Fruit fly (Drosophila melanogaster): ENCODE measurements around the gene Srx.
A peak's percentile ranks its signal among the peaks of the same experiment; 100 is the strongest.

Gene Srx

DNA sequence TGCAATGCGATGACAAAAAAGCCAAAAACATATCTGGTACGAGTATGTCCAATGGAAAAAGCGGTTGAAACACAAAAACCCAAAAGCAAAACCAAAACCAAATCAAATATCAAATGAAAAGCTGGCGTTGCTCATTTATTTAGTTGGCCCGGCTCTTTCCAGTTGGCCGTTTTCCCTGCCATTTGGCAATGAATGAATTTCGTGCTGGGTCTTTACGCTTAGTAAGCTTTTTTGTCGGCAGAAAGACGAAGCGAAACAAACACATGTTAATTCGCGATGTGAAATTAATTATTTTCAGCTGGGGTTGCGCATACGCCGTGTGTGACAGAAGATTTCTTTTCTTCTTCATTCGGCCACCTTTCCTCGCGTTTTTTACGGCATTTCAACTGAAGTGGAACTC is 22.0 kb upstream of the Srx start:
- TF ChIP-seq noc (tag; optimal IDR thresholded peaks at IDR 0.05) = no peak

DNA sequence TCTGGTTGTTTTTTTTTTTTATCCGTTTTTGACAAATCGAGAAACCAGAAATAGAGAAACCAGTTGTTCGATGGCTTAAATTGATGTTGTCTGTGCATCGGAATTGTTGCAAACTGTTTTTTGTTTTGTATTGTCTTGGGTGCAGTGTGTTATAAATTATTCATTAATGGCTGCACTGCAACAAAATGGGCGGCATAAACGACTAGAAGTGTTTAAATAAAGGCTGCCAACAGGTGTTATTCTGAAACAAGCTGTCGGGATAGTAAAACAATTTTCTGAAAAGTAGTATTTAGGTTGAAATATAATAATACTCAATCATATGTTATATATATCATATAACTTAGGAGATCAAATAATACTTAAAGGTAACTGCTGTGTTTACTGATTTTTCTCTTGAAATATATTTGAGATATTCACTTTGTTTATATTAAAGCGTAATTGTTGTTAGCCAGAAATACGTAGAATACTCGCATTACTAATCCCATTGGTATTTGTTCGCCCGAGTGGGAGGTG is 20.3 kb upstream of the Srx start:
- TF ChIP-seq noc (tag; optimal IDR thresholded peaks at IDR 0.05) = no peak

DNA sequence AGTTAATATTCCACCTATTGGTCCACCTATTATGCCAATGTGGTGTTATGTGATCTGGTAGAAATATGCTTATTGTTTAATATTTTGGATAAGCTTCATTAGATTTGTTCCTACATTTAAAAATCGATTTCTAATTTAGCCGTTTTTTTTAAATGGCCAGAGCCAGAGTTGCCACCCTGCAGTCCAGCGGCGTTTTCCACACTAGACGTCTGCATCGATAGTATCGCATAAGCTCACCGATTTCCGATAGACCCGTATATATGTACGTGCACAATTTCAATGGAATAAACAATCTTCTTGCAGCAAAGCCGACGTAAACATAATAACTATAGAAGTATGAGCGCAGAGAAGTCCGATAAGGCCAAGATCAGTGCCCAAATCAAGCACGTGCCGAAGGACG is 14.9 kb upstream of the Srx start, which contains the start of gene Taf9:
Gene Taf9 (plus strand): TSS at position 239 of the 400 bp plus-strand sequence.
- no peak for TF ChIP-seq noc (tag; optimal IDR thresholded peaks at IDR 0.05)

DNA sequence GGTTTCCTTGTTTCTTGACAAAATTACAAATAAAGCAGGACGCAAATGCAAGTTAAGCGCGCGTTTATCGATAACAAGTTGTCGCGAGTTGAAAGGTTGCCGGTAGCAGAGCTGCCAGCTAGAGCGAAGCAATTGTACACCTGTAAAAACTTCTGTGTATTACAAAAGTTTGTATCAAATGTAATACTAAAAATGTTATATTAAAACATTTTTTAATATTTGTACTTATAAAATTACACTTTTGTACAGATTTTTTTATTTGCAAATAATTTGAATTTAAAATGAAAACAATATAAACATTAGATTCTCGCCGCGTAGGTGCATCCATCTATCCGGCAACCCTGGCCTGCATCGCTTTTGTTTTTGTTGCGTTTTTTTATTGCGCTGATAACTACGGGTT is 12.2 kb upstream of the Srx start, which contains the start of the genes CG8142 and Ucp4A:
Gene CG8142 (minus strand): TSS at position 82 of the 400 bp plus-strand sequence.
Gene Ucp4A (plus strand): TSS at position 327 of the 400 bp plus-strand sequence.
- peak; percentile 81 for TF ChIP-seq noc (tag; optimal IDR thresholded peaks at IDR 0.05)

DNA sequence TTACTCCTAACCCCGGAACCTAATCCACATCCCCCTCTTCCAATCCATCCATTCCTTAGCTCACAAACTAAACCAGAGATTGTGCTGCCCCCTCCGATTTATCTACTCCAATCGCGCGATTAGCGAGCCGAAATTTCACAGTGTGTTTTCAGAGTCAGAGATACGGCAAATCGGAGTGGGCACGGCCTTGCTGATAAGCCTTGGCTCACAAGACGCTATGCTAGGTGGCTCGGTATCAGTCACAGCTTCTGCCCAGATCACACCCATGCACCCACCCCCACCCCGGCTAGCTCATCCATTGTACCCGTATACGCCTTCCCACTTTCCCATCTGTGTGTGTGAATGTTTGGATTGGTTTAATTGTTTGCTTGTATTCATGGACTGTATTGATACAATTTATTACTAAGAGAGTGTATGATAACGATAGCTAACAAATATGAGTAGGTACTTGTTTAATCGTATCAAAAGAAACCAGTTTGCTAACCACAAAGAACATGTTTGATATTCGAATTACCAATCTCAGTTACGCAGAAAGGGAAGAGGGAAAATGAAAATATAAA is 10.9 kb upstream of the Srx start:
- TF ChIP-seq noc (tag; optimal IDR thresholded peaks at IDR 0.05) = no peak

DNA sequence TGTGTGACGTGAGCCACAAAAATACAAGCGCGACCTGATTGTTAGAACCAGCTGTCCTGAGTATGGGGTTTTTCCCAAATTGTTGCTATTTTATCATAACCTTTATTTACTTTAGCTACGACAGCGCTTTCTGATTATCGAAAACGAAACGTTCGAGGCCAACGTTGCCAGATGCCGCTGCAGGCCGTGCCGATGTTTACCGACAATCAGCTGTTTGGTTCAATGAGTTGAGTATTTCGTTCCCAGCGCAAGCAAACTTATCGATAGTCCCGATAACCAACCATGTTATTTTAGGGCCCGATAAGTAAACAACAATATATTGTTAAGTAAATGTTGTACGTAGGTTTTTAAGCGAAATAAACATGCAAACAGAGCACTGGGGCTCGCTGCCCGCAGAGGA is 6.6 kb upstream of the Srx start, which contains the start of the genes CG15814 and Spt7:
Gene CG15814 (minus strand): TSS at position 164 of the 400 bp plus-strand sequence.
Gene Spt7 (plus strand): TSS at position 282 of the 400 bp plus-strand sequence.
- peak; percentile 45 for TF ChIP-seq noc (tag; optimal IDR thresholded peaks at IDR 0.05)

DNA sequence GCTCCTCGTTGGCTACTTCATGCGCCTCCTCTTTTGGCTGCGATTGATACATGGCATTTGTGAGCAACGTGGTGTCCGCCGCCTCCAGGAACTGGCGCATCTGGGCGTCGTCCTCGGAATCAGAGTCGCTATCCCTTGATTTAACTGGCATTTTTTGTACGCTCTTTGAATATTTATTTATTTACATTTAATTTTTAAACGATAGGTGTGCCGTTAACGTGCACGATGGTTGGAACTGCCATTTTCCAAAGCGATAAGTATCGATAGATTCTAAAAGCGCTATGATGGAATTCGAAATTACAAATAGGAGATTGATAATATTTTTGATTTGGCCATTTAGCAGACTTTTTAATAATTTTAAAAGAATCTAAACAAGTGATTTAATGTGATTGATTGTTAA is 4.3 kb upstream of the Srx start, which contains the start of gene CG32554:
Gene CG32554 (minus strand): TSS at position 229 of the 400 bp plus-strand sequence.
- no peak for TF ChIP-seq noc (tag; optimal IDR thresholded peaks at IDR 0.05)

DNA sequence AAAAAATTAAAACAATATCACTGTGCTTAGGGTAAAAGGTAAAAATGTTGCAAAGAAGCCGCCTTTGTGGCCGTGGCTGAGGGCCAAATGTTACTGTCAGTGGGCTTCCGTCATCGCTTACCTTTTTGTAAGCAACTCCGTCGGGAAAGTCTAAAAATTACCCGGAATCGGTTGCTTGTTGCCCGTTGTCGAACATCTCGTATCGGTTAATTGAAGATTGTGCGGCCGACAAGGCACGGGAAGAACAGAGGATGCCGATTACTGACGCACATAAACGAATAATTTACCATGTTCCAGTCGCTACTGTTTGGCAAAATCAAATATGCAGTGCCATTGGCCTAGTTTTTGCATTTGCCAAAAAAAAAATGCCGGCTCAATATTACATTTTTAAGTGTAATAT is 745 bp upstream of the Srx start, which contains the start of gene Mco4:
Gene Mco4 (minus strand): TSS at position 101 of the 400 bp plus-strand sequence.
- no peak for TF ChIP-seq noc (tag; optimal IDR thresholded peaks at IDR 0.05)

DNA sequence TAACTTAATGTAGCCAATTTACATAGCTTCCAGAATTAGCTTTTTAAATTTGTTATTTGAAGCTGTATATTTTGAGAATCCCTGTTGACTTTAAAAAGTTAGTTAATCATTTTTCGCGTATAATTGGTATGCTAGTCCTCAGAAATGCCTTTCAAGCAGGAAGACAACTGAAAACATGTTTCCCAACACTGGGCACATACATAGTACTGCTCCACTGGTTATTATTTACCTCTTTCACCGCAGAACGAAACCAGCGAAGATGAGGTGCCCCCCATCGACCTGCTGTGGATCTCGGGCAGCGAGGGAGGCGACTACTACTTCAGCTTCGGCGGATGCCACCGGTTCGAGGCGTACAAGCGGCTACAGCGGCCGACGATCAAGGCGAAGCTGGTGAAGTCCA is 1.0 kb downstream of the Srx start:
- no peak for TF ChIP-seq noc (tag; optimal IDR thresholded peaks at IDR 0.05)

DNA sequence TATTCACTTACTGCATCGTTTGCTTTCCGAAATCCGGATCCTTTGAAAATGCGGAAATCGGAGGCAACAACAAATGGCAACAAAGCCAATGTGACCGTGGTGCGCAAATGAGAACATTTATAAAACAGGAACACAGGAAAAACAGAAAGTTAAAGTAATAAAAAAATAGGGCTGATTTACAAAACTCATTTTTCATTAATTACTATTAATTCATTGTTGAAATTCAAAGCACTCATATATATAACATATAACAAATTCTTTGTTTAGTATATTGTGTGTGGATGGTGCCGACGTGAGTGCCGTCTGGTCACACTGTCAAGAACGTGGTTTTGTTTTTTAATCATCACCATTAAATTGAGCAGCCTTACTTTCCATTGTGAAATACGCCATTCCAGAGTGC is 3.9 kb downstream of the Srx start, which contains the start of the genes Arp8 and CG6769:
Gene Arp8 (minus strand): TSS at position 90 of the 400 bp plus-strand sequence.
Gene CG6769 (plus strand): TSS at position 292 of the 400 bp plus-strand sequence.
- TF ChIP-seq noc (tag; optimal IDR thresholded peaks at IDR 0.05) = no peak

DNA sequence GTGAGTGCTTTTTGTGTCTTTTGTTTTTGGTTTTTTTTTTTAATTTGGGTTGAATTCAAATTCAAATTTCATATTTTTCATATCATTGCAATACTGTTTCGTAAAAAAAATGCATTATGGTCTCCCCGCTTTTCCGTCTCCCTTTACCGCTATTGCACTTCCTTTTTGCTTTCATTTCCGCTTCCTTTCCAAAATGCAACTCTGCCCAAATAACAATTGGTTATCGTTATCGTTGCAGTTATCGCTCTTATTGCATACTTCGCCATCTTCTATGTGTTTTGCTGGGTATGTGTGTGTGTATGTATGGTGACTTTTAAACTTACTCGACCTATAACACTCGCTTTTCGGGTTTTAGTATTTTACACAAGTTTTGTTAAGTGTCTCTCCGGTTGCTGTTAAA is 8.3 kb downstream of the Srx start:
- no peak for TF ChIP-seq noc (tag; optimal IDR thresholded peaks at IDR 0.05)

DNA sequence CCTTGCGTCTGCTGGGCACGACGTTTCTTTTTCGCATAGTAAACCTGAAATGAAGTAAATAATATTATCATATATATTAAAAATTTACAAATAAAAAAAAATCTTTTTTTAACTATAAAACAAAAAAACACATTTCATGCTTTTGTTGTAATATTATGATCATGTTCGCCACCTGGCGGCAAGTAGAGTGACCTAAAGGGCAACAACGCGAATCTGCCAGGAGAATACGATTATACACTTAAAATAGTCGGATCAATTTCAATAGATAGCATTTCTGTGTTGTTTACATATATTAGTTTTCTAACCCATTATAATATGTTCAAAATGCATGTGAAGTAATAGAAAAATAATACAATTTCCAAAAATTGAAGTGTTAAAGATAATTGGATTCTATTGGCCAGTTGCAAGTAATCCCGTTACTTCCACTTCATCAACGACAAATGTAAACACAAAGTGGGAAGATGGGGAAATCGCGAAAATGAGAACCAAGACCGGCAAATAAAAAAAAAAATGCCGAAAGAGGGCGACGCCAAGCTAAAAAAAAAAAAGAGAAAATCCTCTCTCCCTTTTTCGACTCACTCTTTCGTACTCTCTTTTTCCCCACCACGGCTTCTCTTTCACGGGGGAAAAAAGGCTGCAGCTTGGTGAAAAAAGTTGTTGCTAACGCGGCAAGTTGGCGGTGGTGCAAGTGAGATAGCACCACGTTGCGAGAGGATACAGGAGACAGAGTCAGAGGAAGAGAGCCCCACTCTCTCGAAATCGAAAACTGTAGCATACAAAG is 14.0 kb downstream of the Srx start:
- no peak for TF ChIP-seq noc (tag; optimal IDR thresholded peaks at IDR 0.05)

DNA sequence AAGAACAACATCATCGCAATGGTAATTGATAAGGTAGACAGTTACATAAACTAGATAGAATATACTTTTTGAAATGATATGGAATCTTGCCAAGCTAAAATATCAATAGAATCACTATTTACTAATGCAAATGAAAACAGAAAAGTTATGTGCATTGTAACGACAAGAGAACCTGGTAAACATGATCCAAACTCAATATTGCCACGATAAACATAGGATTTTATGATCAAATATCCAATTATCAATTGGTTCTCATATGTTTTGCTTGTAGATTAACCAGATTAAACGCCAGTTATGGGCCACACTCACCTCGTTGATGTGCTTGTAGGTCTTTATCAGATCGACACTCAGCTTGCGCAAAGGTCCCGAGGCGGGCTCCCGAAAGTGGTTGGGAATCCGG is 15.5 kb downstream of the Srx start:
- no peak for TF ChIP-seq noc (tag; optimal IDR thresholded peaks at IDR 0.05)

DNA sequence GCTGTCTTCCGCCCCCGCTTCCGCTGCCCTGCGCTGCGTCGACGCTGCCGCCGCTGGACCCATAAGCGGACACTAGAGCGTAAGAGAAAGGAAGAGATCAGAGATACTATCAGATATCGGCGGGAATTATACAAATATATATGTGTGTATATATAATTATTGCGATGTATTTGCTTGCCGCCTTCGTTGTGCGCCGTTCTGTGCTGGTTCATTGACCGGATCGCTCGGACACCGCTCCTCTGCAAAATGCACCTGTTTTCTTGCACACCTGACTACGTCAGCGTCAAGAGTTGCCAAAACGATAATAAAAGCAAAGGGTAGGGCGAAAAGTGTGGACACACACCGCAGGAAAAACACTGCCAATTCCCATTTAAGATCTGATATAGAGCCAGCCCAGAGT is 16.6 kb downstream of the Srx start:
- TF ChIP-seq noc (tag; optimal IDR thresholded peaks at IDR 0.05) = no peak

DNA sequence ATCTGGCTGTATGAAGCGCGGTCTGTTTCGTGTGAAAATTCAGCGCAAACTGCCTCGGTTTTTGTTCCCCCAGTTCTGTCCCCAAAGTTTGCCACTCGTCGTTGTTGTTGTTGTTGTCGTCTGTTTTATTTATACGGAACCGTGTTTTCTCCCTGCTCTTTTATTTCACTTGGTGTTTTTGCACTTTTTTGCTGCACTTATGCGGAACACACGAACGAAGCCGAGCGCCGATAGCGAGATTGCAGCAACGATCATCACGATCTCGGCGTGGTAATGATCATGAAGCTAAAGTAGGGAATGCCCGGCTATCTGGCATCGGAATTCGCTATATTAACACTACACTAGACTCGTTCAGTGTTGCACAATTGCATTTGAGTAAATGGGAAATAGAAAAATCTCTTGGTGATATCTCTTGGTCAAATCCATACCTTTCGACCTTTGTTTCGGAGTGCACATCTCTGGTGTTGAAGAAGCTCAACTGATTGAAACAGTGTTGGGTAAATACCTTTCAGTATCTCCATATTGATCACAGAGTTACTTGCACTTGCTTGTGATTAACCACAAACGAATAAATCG is 18.3 kb downstream of the Srx start:
- no peak for TF ChIP-seq noc (tag; optimal IDR thresholded peaks at IDR 0.05)

DNA sequence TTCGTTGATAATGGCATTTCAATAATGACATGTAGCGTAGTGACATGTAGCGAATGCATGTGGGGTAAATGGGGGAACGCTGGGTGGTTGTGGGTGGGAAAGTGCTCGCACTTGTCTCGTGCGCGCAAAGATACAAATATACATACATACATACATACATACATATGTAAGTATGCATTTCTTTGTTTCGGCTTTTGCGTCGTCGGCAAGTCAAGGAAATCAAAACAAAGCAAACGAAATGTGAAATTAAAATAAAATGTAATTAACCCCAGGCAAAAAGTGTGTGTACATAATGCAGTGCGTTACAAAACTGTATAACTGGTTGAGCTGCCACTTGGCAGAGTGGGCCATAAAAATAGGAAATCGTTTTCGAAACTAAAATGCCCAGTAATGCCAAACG is 18.9 kb downstream of the Srx start:
- TF ChIP-seq noc (tag; optimal IDR thresholded peaks at IDR 0.05) = no peak
